Worm (Caenorhabditis elegans): ENCODE data around the gene cht-5.

DNA sequence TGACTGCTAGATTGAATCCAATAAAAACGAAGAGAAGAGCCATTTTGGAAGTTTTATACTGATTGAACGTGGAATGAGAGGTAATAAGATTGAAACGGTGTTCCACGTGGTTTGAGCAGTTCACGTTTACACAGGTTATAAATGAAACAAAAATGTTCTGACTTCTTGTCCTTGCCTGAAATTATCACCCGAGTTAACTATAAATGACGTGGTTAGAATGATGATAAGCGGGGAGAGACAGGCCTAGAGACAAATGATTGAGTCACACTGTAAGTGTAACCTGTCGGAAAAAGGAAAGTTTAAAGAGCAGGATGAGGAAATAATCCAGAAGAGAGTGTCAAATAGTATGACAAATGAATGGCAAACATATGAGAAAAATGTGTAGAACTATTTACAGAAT lies 46.5 kb downstream of the cht-5 start, which contains the start of gene C51E3.10:
- TF ChIP-seq unc-98 (GFP tag; IDR thresholded peaks at IDR 0.05) (no peak), tbx-2 (tag; optimal IDR thresholded peaks at IDR 0.05) (no peak), nhr-77 (tag; optimal IDR thresholded peaks at IDR 0.05) (no peak), snu-23 (GFP tag; optimal IDR thresholded peaks at IDR 0.05) (no peak), lsy-2 (tag; optimal IDR thresholded peaks at IDR 0.05) (no peak), egl-27 (tag; optimal IDR thresholded peaks at IDR 0.05) (no peak), mdl-1 (tag; optimal IDR thresholded peaks at IDR 0.05) (no peak), grh-1 (GFP tag; IDR thresholded peaks at IDR 0.05) (no peak), nhr-76 (tag; optimal IDR thresholded peaks at IDR 0.05) (no peak)

All from whole organism, L1 larva.